Worm (Caenorhabditis elegans) whole organism, late embryonic: ENCODE results near the gene Y45G5AM.6.
A peak's percentile ranks its signal among the peaks of the same experiment; 100 is the strongest.

Source experiments
- C38D4.7 ChIP-seq: fragments of 200-800 bp; sonication (Bioruptor generic); optimal IDR thresholded peaks from 2 replicates; lab custom pipeline; 2018; ENCODE audit warnings: mild to moderate bottlenecking, missing genetic modification characterization, moderate library complexity, missing compliant biosample characterization
- K09A11.1 ChIP-seq: sonication (generic microtip); optimal IDR thresholded peaks from 2 replicates; lab custom pipeline; 2017; ENCODE audit warnings: antibody characterized with exemption, mild to moderate bottlenecking, missing genetic modification characterization, missing compliant biosample characterization; ENCODE audit not compliant: insufficient read depth
- Y22D7AL.16 ChIP-seq: sonication (generic microtip); optimal IDR thresholded peaks from 2 replicates; lab custom pipeline; 2016; ENCODE audit warnings: missing genetic modification characterization, missing compliant biosample characterization
- ahr-1 ChIP-seq: sonication (generic microtip); optimal IDR thresholded peaks from 2 replicates; lab custom pipeline; 2016; ENCODE audit warnings: missing genetic modification characterization, missing compliant biosample characterization
- ama-1 ChIP-seq: fragments of 150-350 bp; optimal IDR thresholded peaks from 2 replicates; lab custom pipeline; 2014
- ceh-18 ChIP-seq: sonication (generic microtip); optimal IDR thresholded peaks from 2 replicates; lab custom pipeline; 2016; ENCODE audit warnings: missing genetic modification characterization, missing compliant biosample characterization
- ceh-2 ChIP-seq: sonication (generic microtip); optimal IDR thresholded peaks from 2 replicates; lab custom pipeline; 2016; ENCODE audit warnings: missing genotype, missing genetic modification characterization, missing compliant biosample characterization
- ceh-22 ChIP-seq: sonication (generic microtip); optimal IDR thresholded peaks from 2 replicates; lab custom pipeline; 2017; ENCODE audit warnings: missing biosample characterization, missing genetic modification characterization
- ceh-30 ChIP-seq: fragments of 150-350 bp; optimal IDR thresholded peaks from 2 replicates; lab custom pipeline; 2014; ENCODE audit warnings: missing biosample characterization, missing genetic modification characterization
- ceh-34 ChIP-seq: sonication (generic microtip); optimal IDR thresholded peaks from 2 replicates; lab custom pipeline; 2016; ENCODE audit warnings: mild to moderate bottlenecking, missing genetic modification characterization, missing compliant biosample characterization
- ceh-6 ChIP-seq: fragments of 200-800 bp; sonication (Bioruptor generic); optimal IDR thresholded peaks from 2 replicates; lab custom pipeline; 2018; ENCODE audit warnings: mild to moderate bottlenecking, missing genetic modification characterization, missing compliant biosample characterization
- ceh-9 ChIP-seq: sonication (generic microtip); optimal IDR thresholded peaks from 2 replicates; lab custom pipeline; 2016; ENCODE audit warnings: mild to moderate bottlenecking, missing genetic modification characterization, inconsistent platforms, missing compliant biosample characterization
- dve-1 ChIP-seq: sonication (generic microtip); optimal IDR thresholded peaks from 2 replicates; lab custom pipeline; 2017; ENCODE audit warnings: antibody characterized with exemption, mild to moderate bottlenecking, missing genetic modification characterization, missing compliant biosample characterization
- elt-2 ChIP-seq: sonication (generic microtip); optimal IDR thresholded peaks from 2 replicates; lab custom pipeline; 2016; ENCODE audit warnings: missing genetic modification reagents, missing genetic modification characterization, missing compliant biosample characterization
- ets-4 ChIP-seq: sonication (generic microtip); optimal IDR thresholded peaks from 2 replicates; lab custom pipeline; 2016; ENCODE audit warnings: missing genetic modification characterization, missing compliant biosample characterization
- eyg-1 ChIP-seq: sonication (generic microtip); optimal IDR thresholded peaks from 2 replicates; lab custom pipeline; 2016; ENCODE audit warnings: missing genotype, missing genetic modification characterization, missing compliant biosample characterization
- fkh-6 ChIP-seq: sonication (generic microtip); optimal IDR thresholded peaks from 2 replicates; lab custom pipeline; 2016; ENCODE audit warnings: missing genetic modification characterization, missing compliant biosample characterization
- hlh-13 ChIP-seq: fragments of 200-800 bp; sonication (Bioruptor generic); optimal IDR thresholded peaks from 2 replicates; lab custom pipeline; 2018; ENCODE audit warnings: mild to moderate bottlenecking, missing genetic modification characterization, missing compliant biosample characterization
- hlh-15 ChIP-seq: sonication (generic microtip); optimal IDR thresholded peaks from 2 replicates; lab custom pipeline; 2016; ENCODE audit warnings: missing genetic modification characterization, missing compliant biosample characterization
- hlh-8 ChIP-seq: sonication (generic microtip); optimal IDR thresholded peaks from 2 replicates; lab custom pipeline; 2016; ENCODE audit warnings: missing genotype, missing genetic modification characterization, missing compliant biosample characterization
- lim-6 ChIP-seq: sonication (generic microtip); optimal IDR thresholded peaks from 2 replicates; lab custom pipeline; 2016; ENCODE audit warnings: missing genetic modification characterization, missing compliant biosample characterization
- nfya-1 ChIP-seq: sonication (generic microtip); optimal IDR thresholded peaks from 2 replicates; lab custom pipeline; 2017; ENCODE audit warnings: missing genetic modification characterization, mild to moderate bottlenecking, missing compliant biosample characterization, antibody characterized with exemption, moderate library complexity
- nhr-232 ChIP-seq: sonication (generic microtip); optimal IDR thresholded peaks from 2 replicates; lab custom pipeline; 2016; ENCODE audit warnings: missing genetic modification characterization, missing compliant biosample characterization
- npax-4 ChIP-seq: sonication (generic microtip); optimal IDR thresholded peaks from 2 replicates; lab custom pipeline; 2016; ENCODE audit warnings: missing genetic modification characterization, missing compliant biosample characterization
- pag-3 ChIP-seq: sonication (generic microtip); optimal IDR thresholded peaks from 2 replicates; lab custom pipeline; 2016; ENCODE audit warnings: missing compliant biosample characterization, missing genetic modification characterization, borderline replicate concordance
- pat-9 ChIP-seq: fragments of 200-800 bp; sonication (Bioruptor generic); optimal IDR thresholded peaks from 2 replicates; lab custom pipeline; 2018; ENCODE audit warnings: mild to moderate bottlenecking, missing genetic modification characterization, moderate library complexity, missing compliant biosample characterization
- pax-1 ChIP-seq: fragments of 150-350 bp; optimal IDR thresholded peaks from 2 replicates; lab custom pipeline; 2014; ENCODE audit warnings: missing biosample characterization, missing genetic modification characterization
- pqm-1 ChIP-seq: sonication (generic microtip); optimal IDR thresholded peaks from 2 replicates; lab custom pipeline; 2016; ENCODE audit warnings: missing genetic modification characterization, missing compliant biosample characterization
- ref-2 ChIP-seq: sonication (generic microtip); optimal IDR thresholded peaks from 2 replicates; lab custom pipeline; 2016; ENCODE audit warnings: missing genetic modification characterization, missing compliant biosample characterization
- sox-2 ChIP-seq: fragments of 200-800 bp; sonication (Bioruptor generic); IDR thresholded peaks from 2 replicates; pipeline ENCODE4 v1.3.6; 2022; ENCODE audit warnings: missing genetic modification reagents, missing genetic modification characterization, missing compliant biosample characterization
- sox-4 ChIP-seq: sonication (generic microtip); optimal IDR thresholded peaks from 2 replicates; lab custom pipeline; 2017; ENCODE audit warnings: mild to moderate bottlenecking, missing genetic modification characterization, inconsistent platforms, missing compliant biosample characterization
- syd-9 ChIP-seq: sonication (generic microtip); optimal IDR thresholded peaks from 2 replicates; lab custom pipeline; 2016; ENCODE audit warnings: mild to moderate bottlenecking, missing genetic modification characterization, moderate library complexity, missing compliant biosample characterization
- tbx-7 ChIP-seq: sonication (generic microtip); optimal IDR thresholded peaks from 2 replicates; lab custom pipeline; 2016; ENCODE audit warnings: missing genotype, missing genetic modification characterization, missing compliant biosample characterization
- ttx-3 ChIP-seq: sonication (generic microtip); optimal IDR thresholded peaks from 2 replicates; lab custom pipeline; 2016; ENCODE audit warnings: missing genetic modification reagents, missing genetic modification characterization, missing compliant biosample characterization
- unc-42 ChIP-seq: sonication (generic microtip); optimal IDR thresholded peaks from 2 replicates; lab custom pipeline; 2016; ENCODE audit warnings: missing genotype, missing genetic modification characterization, missing compliant biosample characterization
- unc-55 ChIP-seq: sonication (generic microtip); optimal IDR thresholded peaks from 2 replicates; lab custom pipeline; 2017; ENCODE audit warnings: missing biosample characterization, missing genetic modification reagents, missing genetic modification characterization

Gene Y45G5AM.6

DNA sequence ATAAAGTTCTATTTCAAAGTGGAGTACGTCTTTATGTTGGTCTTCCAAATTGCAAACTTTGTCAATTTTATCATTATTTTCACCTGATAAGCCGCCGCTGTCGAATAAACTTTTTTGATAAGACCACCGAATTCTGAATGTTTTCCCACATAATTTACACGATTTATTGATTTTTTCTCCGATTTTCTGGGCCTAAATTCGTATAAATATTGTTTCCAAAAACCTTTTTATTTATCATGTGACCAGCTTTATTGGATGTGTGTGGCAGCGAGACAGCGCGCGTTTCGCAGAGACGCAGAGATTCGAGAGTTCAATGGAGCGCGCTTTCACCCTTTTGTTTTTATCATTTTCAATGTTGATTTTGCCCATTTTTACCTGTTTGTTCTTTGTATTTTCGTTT lies 9.1 kb downstream of the Y45G5AM.6 start (continued):
- TF ChIP-seq ceh-6 (GFP tag; lab: Kevin White, UChicago): no peak
- TF ChIP-seq unc-42: peak; percentile 69
- no peak for TF ChIP-seq sox-4 (tag; lab: Kevin White, UChicago)
- no peak for TF ChIP-seq fkh-6
- TF ChIP-seq elt-2 (tag; lab: Kevin White, UChicago): peak; percentile 67
- no peak for TF ChIP-seq ceh-9 (tag; lab: Kevin White, UChicago)
- no peak for TF ChIP-seq hlh-15
- peak; percentile 21 for TF ChIP-seq unc-55 (GFP tag; lab: Kevin White, UChicago)
- TF ChIP-seq pqm-1 (tag; lab: Kevin White, UChicago): no peak
- no peak for TF ChIP-seq tbx-7 (tag; lab: Kevin White, UChicago)
- TF ChIP-seq ahr-1 (tag; lab: Kevin White, UChicago): no peak
- TF ChIP-seq K09A11.1: no peak
- no peak for TF ChIP-seq hlh-13
- peak; percentile 13 for TF ChIP-seq pax-1 (tag; lab: Kevin White, UChicago)
- TF ChIP-seq ceh-22 (tag; lab: Kevin White, UChicago): no peak
- no peak for TF ChIP-seq npax-4 (tag; lab: Kevin White, UChicago)
- no peak for TF ChIP-seq pag-3 (tag; lab: Kevin White, UChicago)
- TF ChIP-seq ttx-3 (tag; lab: Kevin White, UChicago): no peak
- TF ChIP-seq ceh-30: no peak
- TF ChIP-seq sox-2: no peak
- no peak for TF ChIP-seq ceh-34 (tag; lab: Kevin White, UChicago)
- no peak for TF ChIP-seq ets-4 (tag; lab: Kevin White, UChicago)
- no peak for TF ChIP-seq eyg-1 (tag; lab: Kevin White, UChicago)
- TF ChIP-seq ama-1: no peak
- TF ChIP-seq C38D4.7: no peak
- TF ChIP-seq nhr-232 (tag; lab: Kevin White, UChicago): no peak

DNA sequence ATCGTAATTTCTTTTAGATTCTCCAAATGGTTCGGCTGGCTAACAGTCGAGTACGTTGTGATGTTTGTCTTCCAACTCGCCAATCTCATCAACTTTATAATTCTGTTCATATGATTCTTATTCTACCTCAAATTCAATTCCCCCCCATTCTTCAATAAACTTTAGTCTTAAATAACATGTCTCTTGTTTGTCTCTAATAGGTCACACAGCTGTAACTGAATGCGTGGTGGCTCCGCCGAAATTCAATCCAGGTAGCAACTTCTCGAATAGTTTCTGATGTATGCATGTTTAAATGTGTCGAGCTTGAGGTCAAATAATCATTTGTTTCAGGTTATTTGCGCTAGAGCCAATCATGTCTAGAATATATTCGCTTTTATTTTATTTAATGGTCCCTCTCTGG lies 13.4 kb downstream of the Y45G5AM.6 start, which contains the start of gene lgc-29:
lgc-29 (plus strand) TSS at position 301 of the 400 bp plus-strand sequence.
- TF ChIP-seq nfya-1 (tag; lab: Kevin White, UChicago) (no peak), lim-6 (no peak), ceh-18 (tag; lab: Kevin White, UChicago) (no peak), ttx-3 (tag; lab: Kevin White, UChicago) (no peak), hlh-8 (no peak), Y22D7AL.16 (tag; lab: Kevin White, UChicago) (no peak), ceh-2 (tag; lab: Kevin White, UChicago) (no peak), nhr-232 (tag; lab: Kevin White, UChicago) (no peak), unc-55 (GFP tag; lab: Kevin White, UChicago) (no peak), ets-4 (tag; lab: Kevin White, UChicago) (no peak), ceh-22 (tag; lab: Kevin White, UChicago) (no peak), ref-2 (tag; lab: Kevin White, UChicago) (no peak), sox-2 (no peak), syd-9 (tag; lab: Kevin White, UChicago) (no peak)

DNA sequence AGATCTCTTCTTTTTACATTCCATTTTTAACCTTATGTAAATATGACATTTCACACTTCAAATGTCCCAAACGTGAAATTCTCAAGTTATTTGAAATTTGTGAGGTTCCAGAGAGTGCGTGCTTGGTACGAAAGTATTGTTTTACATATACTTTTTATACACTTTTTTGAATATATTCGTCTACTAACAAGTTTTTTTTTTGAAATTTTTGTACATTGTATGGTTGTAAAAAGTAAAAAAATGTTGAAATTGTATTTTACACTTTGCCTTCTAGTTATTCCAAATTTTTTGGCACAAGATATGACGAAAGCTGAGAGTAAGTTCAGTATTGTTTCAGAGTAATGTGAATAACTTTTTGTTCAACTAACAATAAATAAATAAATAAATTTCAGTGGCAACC lies 17.4 kb downstream of the Y45G5AM.6 start, which contains the start of gene lgc-1:
lgc-1 (plus strand) TSS at position 301 of the 400 bp plus-strand sequence.
- no peak for TF ChIP-seq pqm-1 (tag; lab: Kevin White, UChicago)
- no peak for TF ChIP-seq tbx-7 (tag; lab: Kevin White, UChicago)
- TF ChIP-seq ama-1: no peak
- TF ChIP-seq, all 69 proteins: peak for 0

DNA sequence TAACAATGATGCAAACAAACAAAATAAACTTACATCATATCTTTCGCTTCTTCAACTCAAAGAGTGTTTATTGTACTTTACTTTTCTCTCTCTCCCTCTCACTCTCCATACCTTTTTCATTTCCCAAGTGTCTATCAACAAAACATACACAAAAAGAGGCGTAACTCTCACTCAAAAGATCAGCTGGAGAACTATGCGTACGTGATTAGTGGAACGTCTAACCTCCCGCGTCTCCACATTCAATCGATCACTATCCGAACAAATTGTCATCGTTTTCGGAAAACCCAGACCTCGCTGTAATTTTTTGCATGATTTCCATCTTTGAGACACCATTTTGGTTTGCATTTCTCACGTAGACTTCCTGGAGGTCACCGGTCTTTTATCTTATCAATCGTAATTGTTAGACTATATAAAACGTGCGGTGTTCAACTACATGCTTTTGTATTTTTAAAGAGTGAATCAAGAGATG lies 20.6 kb downstream of the Y45G5AM.6 start, which contains the start of gene nhr-57:
nhr-57 (plus strand) TSS at position 419 of the 469 bp plus-strand sequence.
- TF ChIP-seq dve-1: peak; percentile 19
- no peak for TF ChIP-seq ama-1
- TF ChIP-seq pqm-1 (tag; lab: Kevin White, UChicago): no peak
- no peak for TF ChIP-seq pat-9 (tag; lab: Kevin White, UChicago)
- TF ChIP-seq nfya-1 (tag; lab: Kevin White, UChicago): no peak
